Worm (Caenorhabditis elegans) whole organism, midembryonic: ENCODE data around the gene C40H1.9.

Experiments used
- T22C8.4 ChIP-seq: fragments of 200-800 bp; sonication (Bioruptor generic); IDR thresholded peaks from 2 replicates; pipeline ENCODE4 v1.3.6; 2022; ENCODE audit warnings: missing genetic modification characterization, missing compliant biosample characterization
- cog-1 ChIP-seq: sonication (generic microtip); optimal IDR thresholded peaks from 2 replicates; lab custom pipeline; 2016; ENCODE audit warnings: missing genetic modification characterization, missing compliant biosample characterization
- flt-1 ChIP-seq: fragments of 200-800 bp; sonication (Bioruptor generic); IDR thresholded peaks from 2 replicates; pipeline ENCODE4 v1.3.6; 2022; ENCODE audit warnings: missing genetic modification characterization, missing compliant biosample characterization
- klf-2 ChIP-seq: fragments of 200-800 bp; sonication (Bioruptor generic); conservative IDR thresholded peaks from 2 replicates; pipeline ENCODE4 v1.3.6; 2022; ENCODE audit warnings: missing genetic modification reagents, missing genetic modification characterization, missing compliant biosample characterization
- med-1 ChIP-seq: sonication (generic microtip); optimal IDR thresholded peaks from 2 replicates; lab custom pipeline; 2017; ENCODE audit warnings: missing genetic modification characterization, mild to moderate bottlenecking, missing compliant biosample characterization, antibody characterized with exemption, missing genetic modification reagents; ENCODE audit not compliant: insufficient read depth
- ref-1 ChIP-seq: fragments of 200-800 bp; sonication (Bioruptor generic); conservative IDR thresholded peaks from 2 replicates; pipeline ENCODE4 v1.3.6; 2022; ENCODE audit warnings: missing genetic modification reagents, missing genetic modification characterization, missing compliant biosample characterization
- tab-1 ChIP-seq: fragments of 200-800 bp; sonication (Bioruptor generic); IDR thresholded peaks from 2 replicates; pipeline ENCODE4 v1.3.6; 2022; ENCODE audit warnings: missing genetic modification characterization, missing compliant biosample characterization
- ztf-23 ChIP-seq: fragments of 200-800 bp; sonication (Bioruptor generic); IDR thresholded peaks from 2 replicates; pipeline ENCODE4 v1.3.6; 2022; ENCODE audit warnings: missing genetic modification reagents, missing genetic modification characterization, missing compliant biosample characterization
- ztf-29 ChIP-seq: fragments of 200-800 bp; sonication (Bioruptor generic); IDR thresholded peaks from 2 replicates; pipeline ENCODE4 v1.3.6; 2022; ENCODE audit warnings: missing genetic modification reagents, missing genetic modification characterization, missing compliant biosample characterization

The C40H1.9 gene

ce11 chrIII:9319641-9320040, at the start of gene C40H1.9:
Gene C40H1.9 (plus strand): TSS chrIII:9319941.
- no peak for TF ChIP-seq T22C8.4
- TF ChIP-seq flt-1 (GFP tag; lab: Robert Waterston, UW), result no peak
- TF ChIP-seq ref-1 (GFP tag; lab: Robert Waterston, UW), result no peak
- TF ChIP-seq cog-1 (tag; lab: Kevin White, UChicago), result no peak
- TF ChIP-seq klf-2 (GFP tag; lab: Robert Waterston, UW), result no peak
- no peak for TF ChIP-seq ztf-29 (GFP tag; lab: Robert Waterston, UW)
- no peak for TF ChIP-seq ztf-23 (GFP tag; lab: Robert Waterston, UW)
- no peak for TF ChIP-seq med-1
- TF ChIP-seq tab-1 (GFP tag; lab: Robert Waterston, UW), result no peak

- TF ChIP-seq flt-1 (GFP tag; lab: Robert Waterston, UW) (no peak), ref-1 (GFP tag; lab: Robert Waterston, UW) (no peak), ztf-29 (GFP tag; lab: Robert Waterston, UW) (no peak), tab-1 (GFP tag; lab: Robert Waterston, UW) (no peak), klf-2 (GFP tag; lab: Robert Waterston, UW) (no peak), ztf-23 (GFP tag; lab: Robert Waterston, UW) (no peak), med-1 (no peak), T22C8.4 (no peak), cog-1 (tag; lab: Kevin White, UChicago) (no peak)
Measured at ce11 chrIII:9270183-9270582, 49.6 kb upstream of the C40H1.9 start.

- no peak for TF ChIP-seq ztf-23 (GFP tag; lab: Robert Waterston, UW)
- no peak for TF ChIP-seq med-1
- TF ChIP-seq T22C8.4, result no peak
- no peak for TF ChIP-seq klf-2 (GFP tag; lab: Robert Waterston, UW)
- TF ChIP-seq tab-1 (GFP tag; lab: Robert Waterston, UW), result no peak
- no peak for TF ChIP-seq ztf-29 (GFP tag; lab: Robert Waterston, UW)
Measured at ce11 chrIII:9271389-9271918, 48.3 kb upstream of the C40H1.9 start.

ce11 chrIII:9272107-9272506, 47.6 kb upstream of the C40H1.9 start:
- TF ChIP-seq ztf-29 (GFP tag; lab: Robert Waterston, UW) (no peak), flt-1 (GFP tag; lab: Robert Waterston, UW) (no peak), tab-1 (GFP tag; lab: Robert Waterston, UW) (no peak), T22C8.4 (no peak), ref-1 (GFP tag; lab: Robert Waterston, UW) (no peak), ztf-23 (GFP tag; lab: Robert Waterston, UW) (no peak), klf-2 (GFP tag; lab: Robert Waterston, UW) (no peak), med-1 (no peak), cog-1 (tag; lab: Kevin White, UChicago) (no peak)

ce11 chrIII:9277803-9278202, 41.9 kb upstream of the C40H1.9 start:
- TF ChIP-seq med-1, result no peak

ce11 chrIII:9281480-9281879, 38.3 kb upstream of the C40H1.9 start, which contains the start of gene fozi-1:
Gene fozi-1 (plus strand): TSS chrIII:9281780.
- TF ChIP-seq med-1 (no peak), T22C8.4 (no peak), ztf-29 (GFP tag; lab: Robert Waterston, UW) (no peak), klf-2 (GFP tag; lab: Robert Waterston, UW) (no peak), flt-1 (GFP tag; lab: Robert Waterston, UW) (no peak), ref-1 (GFP tag; lab: Robert Waterston, UW) (no peak), tab-1 (GFP tag; lab: Robert Waterston, UW) (no peak), ztf-23 (GFP tag; lab: Robert Waterston, UW) (no peak), cog-1 (tag; lab: Kevin White, UChicago) (no peak)

ce11 chrIII:9288540-9288939, 31.2 kb upstream of the C40H1.9 start:
- TF ChIP-seq ref-1 (GFP tag; lab: Robert Waterston, UW) (no peak), tab-1 (GFP tag; lab: Robert Waterston, UW) (no peak), klf-2 (GFP tag; lab: Robert Waterston, UW) (no peak), cog-1 (tag; lab: Kevin White, UChicago) (no peak), ztf-29 (GFP tag; lab: Robert Waterston, UW) (no peak), med-1 (no peak), flt-1 (GFP tag; lab: Robert Waterston, UW) (no peak), ztf-23 (GFP tag; lab: Robert Waterston, UW) (no peak), T22C8.4 (no peak)

- TF ChIP-seq ztf-29 (GFP tag; lab: Robert Waterston, UW), result no peak
- no peak for TF ChIP-seq flt-1 (GFP tag; lab: Robert Waterston, UW)
- no peak for TF ChIP-seq klf-2 (GFP tag; lab: Robert Waterston, UW)
- TF ChIP-seq T22C8.4, result no peak
- no peak for TF ChIP-seq tab-1 (GFP tag; lab: Robert Waterston, UW)
- no peak for TF ChIP-seq ref-1 (GFP tag; lab: Robert Waterston, UW)
- TF ChIP-seq cog-1 (tag; lab: Kevin White, UChicago), result no peak
- no peak for TF ChIP-seq med-1
- TF ChIP-seq ztf-23 (GFP tag; lab: Robert Waterston, UW), result no peak
Measured at ce11 chrIII:9289815-9290214, 29.9 kb upstream of the C40H1.9 start.

- TF ChIP-seq ztf-29 (GFP tag; lab: Robert Waterston, UW) (no peak), klf-2 (GFP tag; lab: Robert Waterston, UW) (no peak), ref-1 (GFP tag; lab: Robert Waterston, UW) (no peak), T22C8.4 (no peak), ztf-23 (GFP tag; lab: Robert Waterston, UW) (no peak), cog-1 (tag; lab: Kevin White, UChicago) (no peak), med-1 (no peak), tab-1 (GFP tag; lab: Robert Waterston, UW) (no peak), flt-1 (GFP tag; lab: Robert Waterston, UW) (no peak)
Measured at ce11 chrIII:9297345-9297744, 22.4 kb upstream of the C40H1.9 start, which contains the start of gene K01B6.4. Gene K01B6.4 (minus strand): TSS chrIII:9297445.

- TF ChIP-seq ref-1 (GFP tag; lab: Robert Waterston, UW), result no peak
- TF ChIP-seq ztf-23 (GFP tag; lab: Robert Waterston, UW), result no peak
- TF ChIP-seq med-1, result no peak
- no peak for TF ChIP-seq cog-1 (tag; lab: Kevin White, UChicago)
- TF ChIP-seq klf-2 (GFP tag; lab: Robert Waterston, UW), result no peak
- no peak for TF ChIP-seq flt-1 (GFP tag; lab: Robert Waterston, UW)
- TF ChIP-seq ztf-29 (GFP tag; lab: Robert Waterston, UW), result no peak
- no peak for TF ChIP-seq T22C8.4
- TF ChIP-seq tab-1 (GFP tag; lab: Robert Waterston, UW), result no peak
Measured at ce11 chrIII:9299116-9299515, 20.6 kb upstream of the C40H1.9 start.
